Fruit fly (Drosophila melanogaster): Measurements from ENCODE around the gene CG5498.

CG5498 gene

DNA sequence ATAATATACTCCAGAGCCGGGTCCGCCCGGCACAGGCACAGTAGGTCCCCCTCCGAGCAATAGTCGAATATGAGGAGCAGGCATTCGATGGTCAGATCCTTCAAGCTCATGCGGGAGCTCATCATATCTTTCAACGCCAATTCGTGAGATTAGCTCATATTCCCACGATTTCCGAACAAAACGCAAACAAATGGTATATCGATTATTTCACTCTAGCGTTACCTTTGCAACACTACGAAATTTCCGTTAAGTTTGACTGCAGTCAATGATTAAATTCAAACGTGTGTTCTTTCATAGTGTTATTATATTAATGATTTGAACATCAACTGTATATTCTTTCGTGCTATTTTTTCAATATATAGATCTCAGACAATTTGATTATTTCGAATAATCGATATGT is 9.4 kb upstream of the CG5498 start, which contains the start of gene CG33969:
Gene CG33969 (minus strand): TSS at position 197 of the 400 bp plus-strand sequence.
- TF ChIP-seq ttk (optimal IDR thresholded peaks at IDR 0.05) (no peak), insv (optimal IDR thresholded peaks at IDR 0.05) (no peak), Sin3A (optimal IDR thresholded peaks at IDR 0.05) (no peak), Myc (optimal IDR thresholded peaks at IDR 0.05) (no peak), psq (optimal IDR thresholded peaks at IDR 0.05) (no peak)

DNA sequence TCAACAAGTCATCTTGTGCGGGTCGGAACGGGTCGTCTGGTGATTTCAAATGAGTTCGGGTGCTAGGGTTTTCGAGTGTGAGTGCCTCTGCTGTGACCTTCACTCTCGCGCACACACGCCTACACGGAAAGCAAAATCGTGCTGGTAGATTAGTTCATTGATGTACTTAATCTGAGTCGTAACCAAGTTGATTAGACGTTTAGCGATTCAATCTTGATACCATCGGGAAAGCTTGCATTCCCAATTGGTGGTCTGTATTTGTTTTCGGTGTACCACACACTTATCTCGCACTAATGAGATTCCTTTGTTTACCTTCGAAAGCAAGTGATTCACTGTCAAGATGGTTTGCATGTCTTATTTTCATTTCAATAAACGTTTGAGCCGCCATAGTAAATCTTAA is 5.1 kb upstream of the CG5498 start:
- TF ChIP-seq insv (optimal IDR thresholded peaks at IDR 0.05) (no peak), ttk (optimal IDR thresholded peaks at IDR 0.05) (no peak), psq (optimal IDR thresholded peaks at IDR 0.05) (no peak), Myc (optimal IDR thresholded peaks at IDR 0.05) (no peak)

DNA sequence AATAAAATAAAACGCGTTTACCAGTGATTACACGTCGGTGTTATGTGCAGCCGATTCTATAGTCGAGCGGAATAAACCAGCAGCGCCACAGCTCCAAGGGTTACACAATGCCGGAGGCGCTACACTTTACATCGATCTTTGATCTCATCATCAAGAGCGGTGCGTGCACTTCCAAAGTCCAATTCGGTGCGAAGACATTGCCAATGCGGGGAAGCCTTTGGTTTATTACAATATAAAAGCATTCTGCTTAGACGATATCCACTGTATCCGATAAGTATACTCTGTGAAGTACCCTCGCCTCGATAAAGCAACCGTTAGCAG is 3.9 kb upstream of the CG5498 start:
- TF ChIP-seq psq (optimal IDR thresholded peaks at IDR 0.05): no peak
- no peak for TF ChIP-seq insv (optimal IDR thresholded peaks at IDR 0.05)
- no peak for TF ChIP-seq Myc (optimal IDR thresholded peaks at IDR 0.05)
- TF ChIP-seq h (optimal IDR thresholded peaks at IDR 0.05): no peak
- no peak for TF ChIP-seq Sin3A (optimal IDR thresholded peaks at IDR 0.05)
- no peak for TF ChIP-seq ttk (optimal IDR thresholded peaks at IDR 0.05)

DNA sequence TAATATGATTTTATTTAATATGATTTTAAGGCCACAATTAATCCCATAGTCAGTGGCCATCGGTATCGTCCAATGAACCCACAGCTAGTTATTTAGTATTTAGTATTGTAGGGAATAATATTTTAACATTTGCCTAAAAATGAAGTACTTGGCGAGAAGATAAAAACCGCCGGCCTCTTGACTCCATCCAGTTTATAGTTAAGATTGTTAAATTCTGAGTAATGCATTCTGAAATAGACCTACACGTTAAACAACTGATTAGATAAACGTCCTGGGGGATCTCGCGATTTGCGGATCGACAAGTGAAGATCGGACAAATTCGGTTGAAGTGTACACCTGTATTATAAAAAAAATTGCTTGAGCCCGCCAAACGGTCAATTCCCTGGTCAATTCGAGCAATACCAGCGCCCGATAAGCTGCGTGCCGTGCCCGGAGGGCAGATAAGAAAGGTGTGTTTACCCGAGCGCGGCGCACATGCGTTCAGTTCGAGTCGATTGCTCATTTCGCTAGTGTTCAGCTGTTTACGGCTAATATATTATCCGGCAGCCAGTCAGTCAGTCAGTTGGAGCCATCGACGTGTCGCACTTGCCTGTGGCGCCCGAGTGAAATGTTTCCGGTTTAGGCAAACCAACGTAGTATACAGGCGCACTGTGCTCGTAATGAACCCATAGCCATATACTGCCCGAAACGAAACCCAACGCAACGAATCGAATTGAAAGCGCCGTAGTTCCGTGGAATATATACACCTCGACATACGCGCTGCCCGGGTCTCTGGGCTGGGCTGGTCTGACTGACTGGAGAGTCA is 3.3 kb upstream of the CG5498 start:
- TF ChIP-seq insv (optimal IDR thresholded peaks at IDR 0.05): no peak
- TF ChIP-seq h (optimal IDR thresholded peaks at IDR 0.05): no peak

DNA sequence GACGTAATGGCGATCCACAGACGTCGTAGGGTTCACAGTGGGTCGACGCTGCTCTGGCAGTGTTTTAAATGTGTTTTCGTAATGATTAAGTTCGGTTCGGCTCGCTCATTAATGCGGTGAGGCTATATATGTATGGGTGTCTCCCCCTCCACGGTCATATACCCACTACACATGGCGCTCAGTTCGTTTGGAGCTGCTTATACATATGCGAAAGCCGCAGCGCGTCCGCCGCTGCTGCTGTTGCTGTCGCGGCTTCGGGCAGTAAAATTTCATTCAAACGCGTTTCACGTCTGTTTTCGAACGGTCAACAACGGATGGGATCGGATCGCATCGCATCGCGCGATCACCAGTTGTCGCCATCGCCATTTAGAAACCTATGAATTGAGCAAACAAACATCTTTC is 2.1 kb upstream of the CG5498 start:
- no peak for TF ChIP-seq insv (optimal IDR thresholded peaks at IDR 0.05)
- TF ChIP-seq Myc (optimal IDR thresholded peaks at IDR 0.05): no peak

DNA sequence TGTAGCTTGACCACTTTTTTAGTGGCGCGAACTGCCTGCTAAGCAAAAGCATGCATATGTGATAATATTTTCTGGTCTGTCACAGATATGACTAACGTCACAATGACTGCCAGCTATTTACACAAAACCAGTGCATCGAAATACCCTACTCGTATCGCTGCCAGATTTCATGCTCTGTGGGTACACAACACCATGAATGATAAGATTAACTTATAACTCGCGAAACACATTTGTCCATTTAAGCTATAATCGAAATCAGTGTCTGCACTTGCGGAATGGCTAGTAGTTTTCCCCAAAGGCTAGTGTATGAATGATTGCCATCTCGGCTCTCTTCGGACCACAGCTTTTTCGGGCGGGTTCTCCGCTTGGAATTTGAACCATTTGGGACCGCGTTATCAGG is 1.5 kb upstream of the CG5498 start:
- TF ChIP-seq psq (optimal IDR thresholded peaks at IDR 0.05) (no peak), insv (optimal IDR thresholded peaks at IDR 0.05) (no peak), Sin3A (optimal IDR thresholded peaks at IDR 0.05) (no peak), Myc (optimal IDR thresholded peaks at IDR 0.05) (no peak), h (optimal IDR thresholded peaks at IDR 0.05) (no peak), ttk (optimal IDR thresholded peaks at IDR 0.05) (no peak)

DNA sequence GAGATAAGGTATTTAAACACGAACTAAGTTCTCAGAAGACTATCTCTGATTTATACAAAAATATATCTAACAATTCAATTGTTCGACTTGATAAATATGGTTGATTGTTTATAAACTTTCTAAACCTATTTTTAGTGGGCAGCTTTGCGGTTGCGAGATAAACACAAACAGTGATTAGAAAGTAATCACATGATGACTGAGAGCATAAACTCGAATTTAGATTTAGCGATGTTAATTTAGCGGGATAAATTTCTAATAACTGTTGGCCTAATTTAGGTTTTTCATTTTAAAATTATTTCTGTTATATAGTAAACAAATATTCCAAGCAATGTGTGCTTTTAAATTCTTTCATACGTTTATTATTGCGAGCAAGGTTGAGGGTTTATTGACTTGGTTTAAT is 1.1 kb upstream of the CG5498 start:
- TF ChIP-seq psq (optimal IDR thresholded peaks at IDR 0.05) (no peak), Myc (optimal IDR thresholded peaks at IDR 0.05) (no peak), insv (optimal IDR thresholded peaks at IDR 0.05) (no peak), Sin3A (optimal IDR thresholded peaks at IDR 0.05) (no peak), h (optimal IDR thresholded peaks at IDR 0.05) (no peak), ttk (optimal IDR thresholded peaks at IDR 0.05) (no peak)

DNA sequence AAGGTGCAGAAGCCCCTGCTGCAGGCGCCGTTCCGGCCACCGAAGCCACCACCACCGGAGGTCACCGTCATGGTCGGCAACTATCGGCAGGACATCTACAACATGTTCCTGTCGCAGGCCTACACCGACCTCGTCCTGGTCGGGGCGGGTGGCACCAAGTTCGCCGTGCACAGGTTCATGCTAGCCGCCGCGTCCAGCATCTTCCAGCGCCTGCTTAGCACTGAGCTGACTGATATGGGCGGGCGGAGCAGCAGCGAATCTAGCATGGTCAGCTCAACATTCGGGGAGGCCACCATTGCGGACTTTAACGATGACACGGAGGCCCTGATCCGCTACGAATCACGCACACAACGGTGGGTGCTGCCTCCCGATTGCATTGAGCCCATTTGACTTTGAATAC is 4.4 kb downstream of the CG5498 start:
- TF ChIP-seq Sin3A (optimal IDR thresholded peaks at IDR 0.05): no peak
- no peak for TF ChIP-seq ttk (optimal IDR thresholded peaks at IDR 0.05)
- TF ChIP-seq Myc (optimal IDR thresholded peaks at IDR 0.05): no peak
- TF ChIP-seq h (optimal IDR thresholded peaks at IDR 0.05): no peak
- no peak for TF ChIP-seq insv (optimal IDR thresholded peaks at IDR 0.05)
- TF ChIP-seq psq (optimal IDR thresholded peaks at IDR 0.05): no peak

DNA sequence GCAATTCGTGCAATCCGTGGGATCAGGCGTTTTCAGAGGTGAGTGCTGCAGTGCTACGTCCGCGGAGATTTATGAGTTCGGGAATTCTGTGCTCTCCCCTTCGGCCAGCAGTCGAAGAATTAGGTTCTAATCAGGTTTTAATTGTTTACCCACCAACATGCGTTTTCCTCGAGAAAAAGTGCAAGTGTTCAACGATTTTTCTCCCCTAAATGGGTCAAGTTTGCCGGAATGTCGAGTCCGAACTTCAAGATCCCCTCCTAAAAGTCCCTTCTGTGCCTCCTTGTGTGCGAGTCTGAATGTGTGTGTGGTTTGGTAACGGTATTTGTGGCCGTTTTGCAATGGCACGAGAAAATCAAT is 7.4 kb downstream of the CG5498 start:
- TF ChIP-seq Myc (optimal IDR thresholded peaks at IDR 0.05): no peak

DNA sequence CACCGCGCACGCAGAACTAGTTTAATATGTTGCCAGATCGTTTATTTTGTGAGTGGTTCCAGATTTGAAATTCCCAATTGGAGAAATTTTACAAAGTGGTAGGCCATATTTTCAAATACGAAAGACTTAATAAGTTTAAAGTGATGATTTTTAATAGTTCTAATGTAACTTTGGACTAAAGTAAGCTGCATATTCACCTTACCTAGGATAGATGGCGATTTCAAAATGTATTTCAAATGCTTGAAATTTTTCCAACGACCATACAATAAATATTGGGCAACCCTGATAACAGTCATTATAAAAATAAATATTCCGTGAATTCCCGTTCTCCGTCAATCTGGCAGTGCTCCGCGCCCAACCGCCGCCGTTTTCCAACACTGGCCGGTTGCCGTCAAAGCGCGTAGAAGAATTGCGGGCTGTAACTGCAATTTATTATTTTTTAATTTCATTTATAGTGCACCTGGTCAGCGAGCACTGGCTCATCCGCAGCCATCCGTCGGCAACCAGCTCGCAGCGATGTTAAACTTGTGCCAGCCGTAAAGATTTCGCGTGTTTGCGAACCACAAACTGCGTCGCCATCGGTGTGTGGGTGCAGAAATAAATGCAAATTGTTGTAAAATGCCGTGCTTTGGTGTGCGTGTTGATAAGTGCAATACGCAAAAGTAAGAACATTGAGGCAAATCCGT is 7.9 kb downstream of the CG5498 start, which contains the start of the genes Ide and RhoBTB:
Gene Ide (minus strand): TSS at position 19 of the 686 bp plus-strand sequence.
Gene RhoBTB (plus strand): TSS at position 365 of the 686 bp plus-strand sequence.
- TF ChIP-seq h (optimal IDR thresholded peaks at IDR 0.05) (no peak), psq (optimal IDR thresholded peaks at IDR 0.05) (no peak), Myc (optimal IDR thresholded peaks at IDR 0.05) (no peak), insv (optimal IDR thresholded peaks at IDR 0.05) (no peak), Sin3A (optimal IDR thresholded peaks at IDR 0.05) (no peak), ttk (optimal IDR thresholded peaks at IDR 0.05) (no peak)

DNA sequence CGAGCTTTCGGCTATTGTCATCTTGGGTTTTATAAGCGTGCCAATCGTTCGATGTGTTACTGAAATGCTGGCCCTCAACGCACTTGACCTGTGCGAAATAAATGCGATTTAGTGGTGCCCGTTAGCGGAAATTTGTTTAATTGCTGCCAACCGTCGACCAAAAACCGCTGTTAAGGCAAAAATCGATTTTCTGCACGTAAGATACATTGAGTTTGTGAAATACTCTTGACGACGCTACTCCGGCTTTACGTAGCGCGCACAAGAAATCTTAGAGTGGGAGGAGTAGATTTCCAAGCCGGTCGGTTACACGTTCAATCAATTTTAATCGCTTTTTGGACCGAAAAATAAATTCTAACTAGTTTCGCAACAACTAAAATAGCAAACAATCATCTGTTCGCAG is 8.4 kb downstream of the CG5498 start:
- TF ChIP-seq insv (optimal IDR thresholded peaks at IDR 0.05) (no peak), psq (optimal IDR thresholded peaks at IDR 0.05) (no peak), Sin3A (optimal IDR thresholded peaks at IDR 0.05) (no peak), Myc (optimal IDR thresholded peaks at IDR 0.05) (no peak), h (optimal IDR thresholded peaks at IDR 0.05) (no peak), ttk (optimal IDR thresholded peaks at IDR 0.05) (no peak)

DNA sequence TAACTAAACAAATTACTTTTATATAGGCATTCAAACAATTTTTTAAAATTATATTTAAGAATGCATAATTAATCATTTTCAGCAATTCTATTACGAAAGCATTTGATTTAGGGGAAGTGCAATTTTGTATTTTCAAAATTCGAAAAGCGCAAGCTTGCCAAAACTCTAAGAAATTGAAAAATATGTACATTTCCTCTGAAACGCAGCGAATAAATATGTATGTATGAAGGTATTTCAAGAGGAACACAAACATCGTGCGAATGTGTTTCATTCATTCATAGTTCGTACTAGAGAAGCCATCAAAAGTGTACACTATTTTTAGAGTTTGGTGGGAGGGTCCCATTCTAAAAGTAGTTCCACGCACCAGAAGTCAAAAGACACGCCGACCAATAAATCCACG is 13.9 kb downstream of the CG5498 start, which contains the start of gene CG13247:
Gene CG13247 (plus strand): TSS at position 301 of the 400 bp plus-strand sequence.
- no peak for TF ChIP-seq psq (optimal IDR thresholded peaks at IDR 0.05)
- TF ChIP-seq Myc (optimal IDR thresholded peaks at IDR 0.05): no peak
- no peak for TF ChIP-seq Sin3A (optimal IDR thresholded peaks at IDR 0.05)
- no peak for TF ChIP-seq ttk (optimal IDR thresholded peaks at IDR 0.05)
- TF ChIP-seq h (optimal IDR thresholded peaks at IDR 0.05): no peak
- TF ChIP-seq insv (optimal IDR thresholded peaks at IDR 0.05): no peak

All from Kc167 (cell line).